Worm (Caenorhabditis elegans) whole organism, L3 larva: Measurements from ENCODE around the gene hpo-19.

Source experiments
- ZK546.5 ChIP-seq: sonication (generic microtip); optimal IDR thresholded peaks from 2 replicates; lab custom pipeline; 2017; ENCODE audit warnings: missing biosample characterization, missing genetic modification characterization
- elt-3 ChIP-seq, 3 experiments: fragments of 150-350 bp in 1 of 3; sonication (generic microtip) in 2 of 3; optimal IDR thresholded peaks; 2 replicates in 2 of 3; 4 replicates in 1 of 3; lab custom pipeline; 2014 to 2017; ENCODE audit warnings: missing biosample characterization in 3 of 3, missing genetic modification characterization in 3 of 3
- jun-1 ChIP-seq: fragments of 150-350 bp; optimal IDR thresholded peaks from 2 replicates; lab custom pipeline; 2014; ENCODE audit warnings: missing biosample characterization, missing genetic modification reagents, missing genetic modification characterization
- lin-15B ChIP-seq: fragments of 150-350 bp; optimal IDR thresholded peaks from 2 replicates; lab custom pipeline; 2014; ENCODE audit warnings: missing biosample characterization, missing genetic modification characterization
- nfya-1 ChIP-seq: sonication (generic microtip); optimal IDR thresholded peaks from 2 replicates; lab custom pipeline; 2017; ENCODE audit warnings: missing genetic modification characterization, mild to moderate bottlenecking, missing compliant biosample characterization, antibody characterized with exemption, moderate library complexity; ENCODE audit not compliant: insufficient read depth
- nhr-12 ChIP-seq: fragments of 150-350 bp; optimal IDR thresholded peaks from 2 replicates; lab custom pipeline; 2014; ENCODE audit warnings: missing biosample characterization, missing genetic modification characterization
- nhr-237 ChIP-seq: fragments of 150-350 bp; optimal IDR thresholded peaks from 2 replicates; lab custom pipeline; 2014; ENCODE audit warnings: missing biosample characterization, missing genetic modification characterization
- nhr-25 ChIP-seq: sonication (generic microtip); optimal IDR thresholded peaks from 2 replicates; lab custom pipeline; 2017; ENCODE audit warnings: missing biosample characterization, missing genetic modification characterization
- nhr-76 ChIP-seq: fragments of 150-350 bp; sonication (generic microtip); optimal IDR thresholded peaks from 5 replicates; lab custom pipeline; 2014; ENCODE audit warnings: missing biosample characterization, missing genetic modification characterization
- pqm-1 ChIP-seq: fragments of 150-350 bp; optimal IDR thresholded peaks from 2 replicates; lab custom pipeline; 2017; ENCODE audit warnings: missing biosample characterization, missing genetic modification characterization, inconsistent platforms
- unc-39 ChIP-seq: sonication (generic microtip); optimal IDR thresholded peaks from 4 replicates; lab custom pipeline; 2017; ENCODE audit warnings: missing biosample characterization, missing genetic modification characterization

DNA sequence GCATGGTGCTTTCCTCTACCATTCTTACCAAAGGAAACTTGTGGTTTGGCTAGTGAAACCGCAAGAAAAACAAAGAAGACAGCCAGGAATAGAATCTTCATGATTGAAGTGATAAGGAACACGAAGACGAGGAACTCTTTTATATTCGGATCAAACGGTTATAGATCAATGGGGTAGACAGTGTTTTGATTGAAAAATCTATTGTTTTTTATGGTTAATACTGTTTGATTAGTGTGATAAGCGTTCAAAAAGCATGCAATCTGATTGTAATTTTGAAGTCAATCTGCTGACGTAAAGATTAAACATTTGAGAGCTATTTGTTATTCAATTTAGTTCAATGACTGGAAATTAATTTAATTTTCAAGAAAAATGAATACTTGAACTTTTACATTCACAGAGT, 46.8 kb upstream of the hpo-19 start, which contains the start of gene F57F4.2:
- TF ChIP-seq nfya-1 (tag; lab: Kevin White, UChicago) = no peak
- TF ChIP-seq nhr-12 (tag; lab: Kevin White, UChicago) = no peak
- TF ChIP-seq lin-15B = no peak
- no peak for TF ChIP-seq jun-1 (tag; lab: Kevin White, UChicago)
- no peak for TF ChIP-seq unc-39 (tag; lab: Kevin White, UChicago)
- TF ChIP-seq elt-3 (tag; optimal IDR thresholded peaks at IDR 0.05; lab: Kevin White, UChicago) = no peak
- no peak for TF ChIP-seq ZK546.5 (tag; lab: Kevin White, UChicago)
- TF ChIP-seq nhr-25 (tag; lab: Kevin White, UChicago) = no peak
- no peak for TF ChIP-seq nhr-76
- no peak for TF ChIP-seq pqm-1 (tag; lab: Kevin White, UChicago)
- TF ChIP-seq nhr-237 (tag; lab: Kevin White, UChicago) = no peak
